Fruit fly (Drosophila melanogaster): ENCODE data around the gene spas.

DNA sequence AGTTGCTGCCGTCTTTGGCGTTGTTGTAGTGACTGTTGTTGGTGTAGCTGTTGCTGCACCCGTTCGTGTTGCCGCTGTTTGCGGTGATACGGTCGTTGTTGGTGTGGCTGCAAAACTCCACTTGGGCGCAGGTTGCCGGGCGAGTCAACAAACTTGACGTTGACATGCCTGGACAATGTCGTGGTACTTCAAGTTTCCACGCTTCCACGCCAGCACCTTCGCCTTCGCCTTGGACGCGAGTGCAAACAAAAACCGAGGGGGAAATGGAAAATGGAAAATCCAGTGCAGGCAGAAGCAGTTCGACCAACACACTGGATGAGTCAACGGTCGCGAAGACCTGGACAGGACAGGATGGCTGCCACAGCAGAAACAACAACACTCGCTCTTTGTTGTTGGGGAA is 13.3 kb upstream of the spas start:
- TF ChIP-seq CG8478 (optimal IDR thresholded peaks at IDR 0.05) (no peak), CTCF (optimal IDR thresholded peaks at IDR 0.05) (no peak)

Data from S2 (cell line).